Fruit fly (Drosophila melanogaster) whole organism, embryonic: ENCODE measurements around the gene CG9205.

Experiments used
- ATbp ChIP-seq: fragments of 200-800 bp; sonication (Bioruptor generic); optimal IDR thresholded peaks from 2 replicates; lab custom pipeline; 2017; ENCODE audit warnings: missing biosample characterization, mild to moderate bottlenecking, missing genetic modification characterization, missing genetic modification reagents
- Ada2b ChIP-seq: fragments of 200-800 bp; sonication (Bioruptor generic); IDR thresholded peaks from 2 replicates; pipeline ENCODE4 v1.3.6; 2022; ENCODE audit warnings: missing biosample characterization, missing genetic modification characterization
- Adf1 ChIP-seq: fragments of 200-800 bp; sonication (Bioruptor generic); IDR thresholded peaks from 2 replicates; pipeline ENCODE4 v1.3.6; 2022; ENCODE audit warnings: missing biosample characterization, missing genetic modification characterization
- Aef1 ChIP-seq: fragments of 200-800 bp; sonication (Bioruptor generic); IDR thresholded peaks from 3 replicates; pipeline ENCODE4 v1.3.6; 2022; ENCODE audit warnings: missing biosample characterization, missing genetic modification characterization
- Awh ChIP-seq: fragments of 200-800 bp; sonication (Bioruptor generic); IDR thresholded peaks from 2 replicates; pipeline ENCODE4, ENCODE4 v1.3.6; 2022; ENCODE audit warnings: missing biosample characterization, missing genetic modification characterization
- Blimp-1 ChIP-seq: fragments of 200-800 bp; sonication (Bioruptor generic); optimal IDR thresholded peaks from 3 replicates; lab custom pipeline; 2018; ENCODE audit warnings: missing biosample characterization, missing genetic modification characterization, mild to moderate bottlenecking, moderate library complexity, missing genetic modification reagents
- C15 ChIP-seq: fragments of 200-800 bp; sonication (Bioruptor generic); IDR thresholded peaks from 3 replicates; pipeline ENCODE4 v1.3.6; 2022; ENCODE audit warnings: missing biosample characterization, missing genetic modification characterization
- CG12391 ChIP-seq: fragments of 200-800 bp; sonication (Bioruptor generic); optimal IDR thresholded peaks from 3 replicates; lab custom pipeline; 2018; ENCODE audit warnings: missing biosample characterization, mild to moderate bottlenecking, missing genetic modification characterization, moderate library complexity
- CG14014 ChIP-seq: fragments of 200-800 bp; sonication (Bioruptor generic); IDR thresholded peaks from 2 replicates; pipeline ENCODE4 v1.3.6; 2022; ENCODE audit warnings: missing biosample characterization, missing genetic modification characterization
- CG14965 ChIP-seq: fragments of 200-800 bp; sonication (Bioruptor generic); optimal IDR thresholded peaks from 2 replicates; lab custom pipeline; 2016; ENCODE audit warnings: missing biosample characterization, missing genetic modification characterization, borderline replicate concordance
- CG15269 ChIP-seq: fragments of 200-800 bp; sonication (Bioruptor generic); optimal IDR thresholded peaks from 2 replicates; lab custom pipeline; 2018; ENCODE audit warnings: missing biosample characterization, mild to moderate bottlenecking, missing genetic modification characterization, moderate library complexity
- CG1602 ChIP-seq: fragments of 200-800 bp; sonication (Bioruptor generic); optimal IDR thresholded peaks from 3 replicates; lab custom pipeline; 2016; ENCODE audit warnings: missing biosample characterization, missing genetic modification characterization
- CG2202 ChIP-seq: fragments of 200-800 bp; sonication (Bioruptor generic); optimal IDR thresholded peaks from 2 replicates; lab custom pipeline; 2018; ENCODE audit warnings: missing biosample characterization, mild to moderate bottlenecking, missing genetic modification characterization
- CG32772 ChIP-seq: fragments of 200-800 bp; sonication (Bioruptor generic); IDR thresholded peaks from 2 replicates; pipeline ENCODE4 v1.3.6; 2022; ENCODE audit warnings: missing biosample characterization, missing genetic modification characterization
- CG34422 ChIP-seq: fragments of 200-800 bp; sonication (Bioruptor generic); IDR thresholded peaks from 3 replicates; pipeline ENCODE4 v1.3.6; 2022; ENCODE audit warnings: missing biosample characterization, missing genetic modification characterization
- CG3847 ChIP-seq: fragments of 200-800 bp; sonication (Bioruptor generic); IDR thresholded peaks from 2 replicates; pipeline ENCODE4 v1.3.6; 2022; ENCODE audit warnings: missing biosample characterization, missing genetic modification characterization
- CG4328 ChIP-seq: fragments of 200-800 bp; sonication (Bioruptor generic); optimal IDR thresholded peaks from 3 replicates; lab custom pipeline; 2017; ENCODE audit warnings: missing biosample characterization, missing genetic modification reagents, missing genetic modification characterization
- CG6272 ChIP-seq: fragments of 200-800 bp; sonication (Bioruptor generic); IDR thresholded peaks from 2 replicates; pipeline ENCODE4 v1.3.6; 2022; ENCODE audit warnings: missing biosample characterization, missing genetic modification characterization
- CG6813 ChIP-seq: fragments of 200-800 bp; sonication (Bioruptor generic); optimal IDR thresholded peaks from 2 replicates; lab custom pipeline; 2017; ENCODE audit warnings: missing biosample characterization, missing genetic modification characterization, mild to moderate bottlenecking, moderate library complexity, missing genetic modification reagents
- CG7271 ChIP-seq: fragments of 200-800 bp; sonication (Bioruptor generic); optimal IDR thresholded peaks from 2 replicates; lab custom pipeline; 2018; ENCODE audit warnings: missing biosample characterization, mild to moderate bottlenecking, missing genetic modification characterization, moderate library complexity
- CG8924 ChIP-seq: fragments of 200-800 bp; optimal IDR thresholded peaks from 3 replicates; lab custom pipeline; 2019; ENCODE audit warnings: missing biosample characterization, mild to moderate bottlenecking, missing genetic modification characterization, moderate library complexity
- Chrac-16 ChIP-seq: fragments of 200-800 bp; sonication (Bioruptor generic); optimal IDR thresholded peaks from 3 replicates; lab custom pipeline; 2016; ENCODE audit warnings: missing biosample characterization, missing genetic modification characterization
- CkIIα-i1 ChIP-seq: fragments of 200-800 bp; sonication (Bioruptor generic); IDR thresholded peaks from 2 replicates; pipeline ENCODE4 v1.3.6; 2022; ENCODE audit warnings: missing biosample characterization, missing genetic modification characterization
- Doc2 ChIP-seq: fragments of 200-800 bp; sonication (Bioruptor generic); IDR thresholded peaks from 2 replicates; pipeline ENCODE4 v1.3.6; 2022; ENCODE audit warnings: missing biosample characterization, missing genetic modification characterization
- HHEX ChIP-seq: fragments of 200-800 bp; sonication (Bioruptor generic); optimal IDR thresholded peaks from 3 replicates; lab custom pipeline; 2017; ENCODE audit warnings: missing biosample characterization, mild to moderate bottlenecking, missing genetic modification characterization, missing genetic modification reagents
- PHDP ChIP-seq: fragments of 200-800 bp; sonication (Bioruptor generic); optimal IDR thresholded peaks from 3 replicates; lab custom pipeline; 2018; ENCODE audit warnings: missing biosample characterization, mild to moderate bottlenecking, missing genetic modification characterization, moderate library complexity
- Rx ChIP-seq: fragments of 200-800 bp; sonication (Bioruptor generic); IDR thresholded peaks from 2 replicates; pipeline ENCODE4 v1.3.6; 2022; ENCODE audit warnings: missing biosample characterization, missing genetic modification characterization
- YL-1 ChIP-seq: fragments of 200-800 bp; sonication (Bioruptor generic); optimal IDR thresholded peaks from 3 replicates; lab custom pipeline; 2017; ENCODE audit warnings: missing biosample characterization, mild to moderate bottlenecking, missing genetic modification characterization
- chn ChIP-seq: fragments of 200-800 bp; sonication (Bioruptor generic); optimal IDR thresholded peaks from 2 replicates; lab custom pipeline; 2016; ENCODE audit warnings: missing biosample characterization, missing genetic modification characterization
- danr ChIP-seq: fragments of 200-800 bp; sonication (Bioruptor generic); IDR thresholded peaks from 2 replicates; pipeline ENCODE4 v1.3.6; 2022; ENCODE audit warnings: missing biosample characterization, missing genetic modification characterization
- dmrt99B ChIP-seq: fragments of 200-800 bp; sonication (Bioruptor generic); optimal IDR thresholded peaks from 2 replicates; lab custom pipeline; 2018; ENCODE audit warnings: missing biosample characterization, mild to moderate bottlenecking, missing genetic modification characterization, moderate library complexity
- dysf ChIP-seq: fragments of 200-800 bp; sonication (Bioruptor generic); IDR thresholded peaks from 3 replicates; pipeline ENCODE4 v1.3.6; 2022; ENCODE audit warnings: missing biosample characterization, missing genetic modification characterization
- ems ChIP-seq: fragments of 200-800 bp; sonication (Bioruptor generic); optimal IDR thresholded peaks from 3 replicates; lab custom pipeline; 2016; ENCODE audit warnings: missing biosample characterization, missing genetic modification characterization
- eve ChIP-seq, 2 experiments: fragments of >200 bp; optimal IDR thresholded peaks; 2 replicates each; lab custom pipeline; 2017; ENCODE audit warnings: missing biosample characterization in 2 of 2, missing genetic modification characterization in 2 of 2
- fd96Cb ChIP-seq: fragments of 200-800 bp; sonication (Bioruptor generic); optimal IDR thresholded peaks from 2 replicates; lab custom pipeline; 2018; ENCODE audit warnings: missing biosample characterization, mild to moderate bottlenecking, missing genetic modification characterization, moderate library complexity
- her ChIP-seq: fragments of 200-800 bp; sonication (Bioruptor generic); optimal IDR thresholded peaks from 2 replicates; lab custom pipeline; 2016; ENCODE audit warnings: missing biosample characterization, missing genetic modification characterization
- kay ChIP-seq: fragments of 200-800 bp; sonication (Bioruptor generic); optimal IDR thresholded peaks from 2 replicates; lab custom pipeline; 2016; ENCODE audit warnings: missing biosample characterization, missing genetic modification characterization
- lab ChIP-seq: fragments of 200-800 bp; sonication (Bioruptor generic); optimal IDR thresholded peaks from 3 replicates; lab custom pipeline; 2017; ENCODE audit warnings: missing biosample characterization, missing genetic modification characterization, mild to moderate bottlenecking, moderate library complexity, missing genetic modification reagents
- lilli ChIP-seq: fragments of 200-800 bp; sonication (Bioruptor generic); optimal IDR thresholded peaks from 3 replicates; lab custom pipeline; 2016; ENCODE audit warnings: missing biosample characterization, missing genetic modification characterization
- oc ChIP-seq: fragments of 200-800 bp; sonication (Bioruptor generic); optimal IDR thresholded peaks from 2 replicates; lab custom pipeline; 2018; ENCODE audit warnings: missing biosample characterization, mild to moderate bottlenecking, missing genetic modification characterization, moderate library complexity
- otp ChIP-seq: fragments of 200-800 bp; sonication (Bioruptor generic); IDR thresholded peaks from 3 replicates; pipeline ENCODE4, ENCODE4 v1.3.6; 2022; ENCODE audit warnings: missing biosample characterization, missing genetic modification characterization
- prd ChIP-seq, 3 experiments: fragments of >200 bp in 2 of 3; fragments of 200-800 bp in 1 of 3; sonication (Bioruptor generic) in 1 of 3; optimal IDR thresholded peaks in 2 of 3; IDR thresholded peaks in 1 of 3; 2 replicates in 2 of 3; 3 replicates in 1 of 3; pipeline versions ENCODE4 v1.3.6 to Lab custom; 2017 to 2022; ENCODE audit warnings: missing biosample characterization in 1 of 3, missing genetic modification characterization in 1 of 3
- pros ChIP-seq: fragments of 200-800 bp; sonication (Bioruptor generic); optimal IDR thresholded peaks from 3 replicates; lab custom pipeline; 2019; ENCODE audit warnings: missing biosample characterization, mild to moderate bottlenecking, missing genetic modification characterization, moderate library complexity
- seq ChIP-seq: fragments of 200-800 bp; sonication (Bioruptor generic); IDR thresholded peaks from 2 replicates; pipeline ENCODE4 v1.3.6; 2022; ENCODE audit warnings: missing biosample characterization, missing genetic modification characterization
- slou ChIP-seq: fragments of 200-800 bp; sonication (Bioruptor generic); optimal IDR thresholded peaks from 3 replicates; lab custom pipeline; 2016; ENCODE audit warnings: missing biosample characterization, missing genetic modification characterization
- twi ChIP-seq: fragments of 200-800 bp; optimal IDR thresholded peaks from 2 replicates; lab custom pipeline; 2019; ENCODE audit warnings: missing biosample characterization, mild to moderate bottlenecking, missing genetic modification characterization, moderate library complexity
- wek ChIP-seq: fragments of 200-800 bp; sonication (Bioruptor generic); optimal IDR thresholded peaks from 3 replicates; lab custom pipeline; 2018; ENCODE audit warnings: missing biosample characterization, mild to moderate bottlenecking, missing genetic modification characterization, moderate library complexity
- zen2 ChIP-seq: fragments of 200-800 bp; sonication (Bioruptor generic); IDR thresholded peaks from 3 replicates; pipeline ENCODE4 v1.3.6; 2022; ENCODE audit warnings: missing biosample characterization, missing genetic modification characterization; ENCODE audit not compliant: partially characterized antibody

The CG9205 gene

dm6 chr3L:1007513-1008459 lies 26.7 kb upstream of the CG9205 start (continued):
- TF ChIP-seq slou (GFP tag; lab: Kevin White, UChicago) (peak; percentile 62), CG4328 (GFP tag; lab: Kevin White, UChicago) (peak; percentile 59), fd96Cb (peak; percentile 61), zen2 (GFP tag; lab: Robert Waterston, UW) (no peak), her (GFP tag; lab: Kevin White, UChicago) (no peak), otp (peak; percentile 76), prd (optimal IDR thresholded peaks at IDR 0.05; lab: Kevin White, UChicago) (no peak), prd (GFP tag; IDR thresholded peaks at IDR 0.05; lab: Robert Waterston, UW) (peak; percentile 91), Adf1 (GFP tag; lab: Robert Waterston, UW) (peak; percentile 79), dmrt99B (peak; percentile 77), lab (GFP tag; lab: Kevin White, UChicago) (peak; percentile 96), lilli (peak; percentile 71), Rx (GFP tag; lab: Robert Waterston, UW) (peak; percentile 82), wek (GFP tag; lab: Kevin White, UChicago) (no peak), chn (GFP tag; lab: Kevin White, UChicago) (peak; percentile 36), HHEX (peak; percentile 63), Blimp-1 (GFP tag; lab: Kevin White, UChicago) (peak; percentile 62), CG12391 (tag; lab: Kevin White, UChicago) (peak; percentile 83), twi (tag; lab: Kevin White, UChicago) (peak; percentile 53), CG8924 (peak; percentile 89), CkIIα-i1 (no peak), oc (peak; percentile 72), CG7271 (no peak), CG6272 (peak; percentile 85), eve (GFP tag; optimal IDR thresholded peaks at IDR 0.05; lab: Kevin White, UChicago) (peak in 1 of 2 experiments; percentile 72), CG6813 (GFP tag; lab: Kevin White, UChicago) (peak; percentile 82), Chrac-16 (peak; percentile 80), dysf (GFP tag; lab: Robert Waterston, UW) (peak; percentile 94), CG34422 (GFP tag; lab: Robert Waterston, UW) (peak; percentile 90), CG32772 (GFP tag; lab: Robert Waterston, UW) (peak; percentile 89), Ada2b (GFP tag; lab: Robert Waterston, UW) (peak; percentile 89), pros (GFP tag; lab: Kevin White, UChicago) (no peak), danr (GFP tag; lab: Robert Waterston, UW) (peak; percentile 62), Doc2 (GFP tag; lab: Robert Waterston, UW) (peak; percentile 78), ATbp (GFP tag; lab: Kevin White, UChicago) (peak; percentile 64), C15 (GFP tag; lab: Robert Waterston, UW) (peak; percentile 63; the same call in 2 of the 3 replicates), Awh (peak; percentile 88), seq (GFP tag; lab: Robert Waterston, UW) (peak; percentile 88), CG3847 (GFP tag; lab: Robert Waterston, UW) (peak; percentile 91), Aef1 (GFP tag; lab: Robert Waterston, UW) (peak; percentile 81), ems (GFP tag; lab: Kevin White, UChicago) (peak; percentile 61), kay (GFP tag; lab: Kevin White, UChicago) (peak; percentile 18), CG14014 (GFP tag; lab: Robert Waterston, UW) (peak; percentile 93), CG15269 (tag; lab: Kevin White, UChicago) (peak; percentile 86), YL-1 (peak; percentile 10), CG14965 (GFP tag; lab: Kevin White, UChicago) (no peak), CG2202 (peak; percentile 28), CG1602 (GFP tag; lab: Kevin White, UChicago) (peak; percentile 74), PHDP (tag; lab: Kevin White, UChicago) (peak; percentile 89)
